Worm (Caenorhabditis elegans) whole organism, late embryonic: ENCODE data around the gene C25E10.12.

ENCODE experiments used
- C38D4.7 ChIP-seq: fragments of 200-800 bp; sonication (Bioruptor generic); optimal IDR thresholded peaks from 2 replicates; lab custom pipeline; 2018; ENCODE audit warnings: mild to moderate bottlenecking, missing genetic modification characterization, moderate library complexity, missing compliant biosample characterization
- F13H6.1 ChIP-seq: sonication (generic microtip); optimal IDR thresholded peaks from 2 replicates; lab custom pipeline; 2016; ENCODE audit warnings: missing genetic modification characterization, missing compliant biosample characterization
- Y22D7AL.16 ChIP-seq: sonication (generic microtip); optimal IDR thresholded peaks from 2 replicates; lab custom pipeline; 2016; ENCODE audit warnings: missing genetic modification characterization, missing compliant biosample characterization
- ama-1 ChIP-seq: fragments of 150-350 bp; optimal IDR thresholded peaks from 2 replicates; lab custom pipeline; 2014
- ceh-14 ChIP-seq: sonication (generic microtip); optimal IDR thresholded peaks from 2 replicates; lab custom pipeline; 2016; ENCODE audit warnings: missing genotype, missing genetic modification characterization, missing compliant biosample characterization
- ceh-19 ChIP-seq: fragments of 200-800 bp; sonication (Bioruptor generic); optimal IDR thresholded peaks from 2 replicates; lab custom pipeline; 2018; ENCODE audit warnings: mild to moderate bottlenecking, missing genetic modification characterization, missing compliant biosample characterization
- ceh-2 ChIP-seq: sonication (generic microtip); optimal IDR thresholded peaks from 2 replicates; lab custom pipeline; 2016; ENCODE audit warnings: missing genotype, missing genetic modification characterization, missing compliant biosample characterization
- ceh-24 ChIP-seq: sonication (generic microtip); optimal IDR thresholded peaks from 2 replicates; lab custom pipeline; 2016; ENCODE audit warnings: mild to moderate bottlenecking, missing genetic modification characterization, missing compliant biosample characterization
- ceh-30 ChIP-seq: fragments of 150-350 bp; optimal IDR thresholded peaks from 2 replicates; lab custom pipeline; 2014; ENCODE audit warnings: missing biosample characterization, missing genetic modification characterization
- ceh-34 ChIP-seq: sonication (generic microtip); optimal IDR thresholded peaks from 2 replicates; lab custom pipeline; 2016; ENCODE audit warnings: mild to moderate bottlenecking, missing genetic modification characterization, missing compliant biosample characterization
- ceh-45 ChIP-seq: fragments of 200-800 bp; sonication (Bioruptor generic); IDR thresholded peaks from 2 replicates; pipeline ENCODE4 v1.3.6; 2022; ENCODE audit warnings: missing genetic modification reagents, missing genetic modification characterization, missing compliant biosample characterization
- dve-1 ChIP-seq: sonication (generic microtip); optimal IDR thresholded peaks from 2 replicates; lab custom pipeline; 2017; ENCODE audit warnings: antibody characterized with exemption, mild to moderate bottlenecking, missing genetic modification characterization, missing compliant biosample characterization
- ets-4 ChIP-seq: sonication (generic microtip); optimal IDR thresholded peaks from 2 replicates; lab custom pipeline; 2016; ENCODE audit warnings: missing genetic modification characterization, missing compliant biosample characterization
- eyg-1 ChIP-seq: sonication (generic microtip); optimal IDR thresholded peaks from 2 replicates; lab custom pipeline; 2016; ENCODE audit warnings: missing genotype, missing genetic modification characterization, missing compliant biosample characterization
- fkh-6 ChIP-seq: sonication (generic microtip); optimal IDR thresholded peaks from 2 replicates; lab custom pipeline; 2016; ENCODE audit warnings: missing genetic modification characterization, missing compliant biosample characterization
- hlh-13 ChIP-seq: fragments of 200-800 bp; sonication (Bioruptor generic); optimal IDR thresholded peaks from 2 replicates; lab custom pipeline; 2018; ENCODE audit warnings: mild to moderate bottlenecking, missing genetic modification characterization, missing compliant biosample characterization
- hlh-15 ChIP-seq: sonication (generic microtip); optimal IDR thresholded peaks from 2 replicates; lab custom pipeline; 2016; ENCODE audit warnings: missing genetic modification characterization, missing compliant biosample characterization
- hlh-8 ChIP-seq: sonication (generic microtip); optimal IDR thresholded peaks from 2 replicates; lab custom pipeline; 2016; ENCODE audit warnings: missing genotype, missing genetic modification characterization, missing compliant biosample characterization
- lin-11 ChIP-seq: fragments of 200-800 bp; sonication (Bioruptor generic); optimal IDR thresholded peaks from 2 replicates; lab custom pipeline; 2018; ENCODE audit warnings: mild to moderate bottlenecking, missing genetic modification characterization, missing compliant biosample characterization
- mec-3 ChIP-seq: sonication (generic microtip); optimal IDR thresholded peaks from 2 replicates; lab custom pipeline; 2016; ENCODE audit warnings: borderline replicate concordance, missing genetic modification characterization, missing compliant biosample characterization
- nfya-1 ChIP-seq: sonication (generic microtip); optimal IDR thresholded peaks from 2 replicates; lab custom pipeline; 2017; ENCODE audit warnings: missing genetic modification characterization, mild to moderate bottlenecking, missing compliant biosample characterization, antibody characterized with exemption, moderate library complexity
- nhr-11 ChIP-seq: fragments of 150-350 bp; optimal IDR thresholded peaks from 2 replicates; lab custom pipeline; 2014; ENCODE audit warnings: missing biosample characterization, missing genetic modification characterization
- nhr-232 ChIP-seq: sonication (generic microtip); optimal IDR thresholded peaks from 2 replicates; lab custom pipeline; 2016; ENCODE audit warnings: missing genetic modification characterization, missing compliant biosample characterization
- odd-2 ChIP-seq: sonication (generic microtip); optimal IDR thresholded peaks from 2 replicates; lab custom pipeline; 2017; ENCODE audit warnings: antibody characterized with exemption, mild to moderate bottlenecking, missing genetic modification characterization, missing compliant biosample characterization
- pat-9 ChIP-seq: fragments of 200-800 bp; sonication (Bioruptor generic); optimal IDR thresholded peaks from 2 replicates; lab custom pipeline; 2018; ENCODE audit warnings: mild to moderate bottlenecking, missing genetic modification characterization, moderate library complexity, missing compliant biosample characterization
- pax-1 ChIP-seq: fragments of 150-350 bp; optimal IDR thresholded peaks from 2 replicates; lab custom pipeline; 2014; ENCODE audit warnings: missing biosample characterization, missing genetic modification characterization
- pqm-1 ChIP-seq: sonication (generic microtip); optimal IDR thresholded peaks from 2 replicates; lab custom pipeline; 2016; ENCODE audit warnings: missing genetic modification characterization, missing compliant biosample characterization
- pros-1 ChIP-seq: fragments of 150-350 bp; optimal IDR thresholded peaks from 2 replicates; lab custom pipeline; 2014; ENCODE audit warnings: missing biosample characterization, missing genetic modification reagents, missing genetic modification characterization
- ref-2 ChIP-seq: sonication (generic microtip); optimal IDR thresholded peaks from 2 replicates; lab custom pipeline; 2016; ENCODE audit warnings: missing genetic modification characterization, missing compliant biosample characterization
- rnt-1 ChIP-seq: sonication (generic microtip); optimal IDR thresholded peaks from 2 replicates; lab custom pipeline; 2016; ENCODE audit warnings: missing genetic modification characterization, missing compliant biosample characterization
- sox-2 ChIP-seq: fragments of 200-800 bp; sonication (Bioruptor generic); IDR thresholded peaks from 2 replicates; pipeline ENCODE4 v1.3.6; 2022; ENCODE audit warnings: missing genetic modification reagents, missing genetic modification characterization, missing compliant biosample characterization
- tbx-2 ChIP-seq: sonication (generic microtip); optimal IDR thresholded peaks from 2 replicates; lab custom pipeline; 2016; ENCODE audit warnings: missing genetic modification characterization, missing compliant biosample characterization
- tbx-7 ChIP-seq: sonication (generic microtip); optimal IDR thresholded peaks from 2 replicates; lab custom pipeline; 2016; ENCODE audit warnings: missing genotype, missing genetic modification characterization, missing compliant biosample characterization
- unc-42 ChIP-seq: sonication (generic microtip); optimal IDR thresholded peaks from 2 replicates; lab custom pipeline; 2016; ENCODE audit warnings: missing genotype, missing genetic modification characterization, missing compliant biosample characterization
- unc-86 ChIP-seq: sonication (generic microtip); optimal IDR thresholded peaks from 2 replicates; lab custom pipeline; 2016; ENCODE audit warnings: missing genetic modification characterization, missing compliant biosample characterization

C25E10.12 gene

DNA sequence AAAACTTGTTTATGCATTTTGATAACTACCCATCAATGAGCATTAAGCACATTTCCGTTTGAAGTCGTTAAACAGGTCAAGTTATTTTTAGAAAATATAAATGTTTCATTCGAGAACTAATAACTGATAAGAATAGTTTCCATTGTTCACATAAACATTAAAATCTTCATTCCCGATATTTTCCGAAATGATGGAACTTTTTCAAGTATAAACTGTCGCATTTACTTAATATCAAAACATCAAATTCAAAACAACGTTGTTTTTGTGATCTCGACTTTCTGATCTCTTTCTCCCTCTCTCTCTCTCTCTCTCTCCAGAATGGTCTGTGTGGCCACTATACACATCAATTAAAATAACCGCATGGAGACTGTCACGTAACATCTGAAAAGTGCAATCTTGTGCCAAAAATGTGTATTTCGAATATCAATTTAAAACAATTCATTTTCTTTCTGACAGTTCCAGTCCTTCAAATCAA lies 12.2 kb upstream of the C25E10.12 start:
- TF ChIP-seq Y22D7AL.16 (no peak), nhr-11 (no peak), nhr-232 (tag; lab: Kevin White, UChicago) (no peak), pqm-1 (no peak), F13H6.1 (tag; lab: Kevin White, UChicago) (no peak), ref-2 (tag; lab: Kevin White, UChicago) (no peak), rnt-1 (tag; lab: Kevin White, UChicago) (no peak), lin-11 (tag; lab: Kevin White, UChicago) (no peak), pax-1 (no peak), ets-4 (tag; lab: Kevin White, UChicago) (no peak), hlh-8 (tag; lab: Kevin White, UChicago) (no peak), nfya-1 (tag; lab: Kevin White, UChicago) (no peak), ceh-14 (tag; lab: Kevin White, UChicago) (no peak), tbx-7 (tag; lab: Kevin White, UChicago) (no peak), C38D4.7 (GFP tag; lab: Kevin White, UChicago) (no peak), fkh-6 (tag; lab: Kevin White, UChicago) (no peak), ceh-45 (GFP tag; lab: Robert Waterston, UW) (no peak)

DNA sequence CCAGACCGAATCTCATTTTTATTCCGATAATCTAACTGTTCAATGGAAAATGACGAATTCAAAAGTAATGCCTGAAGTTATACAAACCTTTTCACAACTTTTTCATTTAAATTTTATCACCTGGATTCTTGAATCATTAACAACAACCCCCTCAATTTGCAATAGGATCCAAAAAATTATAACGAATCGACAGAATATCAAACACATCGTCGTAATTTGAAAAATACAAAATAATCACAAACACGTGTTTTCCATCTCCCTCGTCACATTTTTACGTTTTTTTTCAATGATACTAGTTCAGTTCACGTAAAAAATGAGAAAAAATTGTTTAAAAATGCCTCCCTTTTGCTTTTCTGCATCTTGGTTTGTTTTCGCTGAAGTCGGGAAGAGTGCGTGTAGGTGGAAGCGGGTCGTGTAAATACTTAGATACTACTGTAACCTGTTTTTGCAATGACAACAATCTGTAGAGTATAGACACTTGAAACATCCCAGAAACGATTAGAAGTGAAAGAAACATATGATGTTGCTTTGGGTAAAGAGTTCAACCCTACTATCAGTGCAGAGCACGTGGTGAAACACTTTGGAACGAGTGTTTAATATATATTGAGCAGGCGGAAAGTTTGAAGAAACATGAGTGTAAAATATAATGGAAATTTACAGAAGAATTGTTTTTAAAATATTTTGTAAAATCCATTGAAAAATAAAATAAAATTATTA lies 11.2 kb upstream of the C25E10.12 start, which contains the start of gene oac-50:
oac-50 (minus strand) TSS at position 219 of the 717 bp plus-strand sequence.
- TF ChIP-seq pqm-1 (no peak), nhr-232 (tag; lab: Kevin White, UChicago) (no peak), ets-4 (tag; lab: Kevin White, UChicago) (no peak), dve-1 (tag; lab: Kevin White, UChicago) (no peak), ceh-24 (tag; lab: Kevin White, UChicago) (no peak), ceh-34 (no peak), unc-42 (tag; lab: Kevin White, UChicago) (no peak), tbx-2 (tag; lab: Kevin White, UChicago) (no peak), mec-3 (tag; lab: Kevin White, UChicago) (no peak), hlh-13 (GFP tag; lab: Kevin White, UChicago) (no peak), pat-9 (tag; lab: Kevin White, UChicago) (no peak)

DNA sequence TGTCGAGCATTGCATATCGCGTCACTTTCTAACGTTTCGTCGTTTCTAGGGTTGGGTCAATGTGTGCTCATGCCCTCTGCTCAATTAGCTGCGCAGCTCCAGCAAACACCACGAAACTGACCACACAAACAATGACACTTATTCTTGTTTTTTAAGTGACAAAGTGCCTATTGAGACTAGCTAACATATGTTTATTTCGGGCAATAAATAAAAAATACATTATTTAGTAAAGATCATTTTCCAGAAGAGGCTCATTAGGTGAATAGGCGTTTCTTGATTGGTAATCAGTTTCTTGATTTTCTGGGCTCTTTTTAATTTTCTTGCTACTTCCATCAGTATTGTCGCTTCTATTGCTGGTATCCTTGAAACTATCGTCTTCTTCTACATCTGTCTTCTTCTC lies 7.4 kb upstream of the C25E10.12 start, which contains the start of gene T27E4.5:
T27E4.5 (minus strand) TSS at position 101 of the 400 bp plus-strand sequence.
- TF ChIP-seq eyg-1 (tag; lab: Kevin White, UChicago) (no peak), pat-9 (tag; lab: Kevin White, UChicago) (no peak), unc-42 (tag; lab: Kevin White, UChicago) (no peak), tbx-7 (tag; lab: Kevin White, UChicago) (no peak), fkh-6 (tag; lab: Kevin White, UChicago) (no peak), ama-1 (lab: Kevin White, UChicago) (no peak), nhr-232 (tag; lab: Kevin White, UChicago) (no peak), nfya-1 (tag; lab: Kevin White, UChicago) (no peak), ceh-2 (tag; lab: Kevin White, UChicago) (no peak), unc-86 (no peak), hlh-15 (no peak), sox-2 (GFP tag; lab: Robert Waterston, UW) (no peak), ceh-30 (tag; lab: Kevin White, UChicago) (no peak), ceh-19 (GFP tag; lab: Kevin White, UChicago) (no peak), C38D4.7 (GFP tag; lab: Kevin White, UChicago) (no peak), mec-3 (tag; lab: Kevin White, UChicago) (no peak), ceh-14 (tag; lab: Kevin White, UChicago) (no peak), pros-1 (no peak), odd-2 (no peak)
